Fruit fly (Drosophila melanogaster): ENCODE measurements around the gene CG32284.
A peak's percentile ranks its signal among the peaks of the same experiment; 100 is the strongest.

The CG32284 gene

DNA sequence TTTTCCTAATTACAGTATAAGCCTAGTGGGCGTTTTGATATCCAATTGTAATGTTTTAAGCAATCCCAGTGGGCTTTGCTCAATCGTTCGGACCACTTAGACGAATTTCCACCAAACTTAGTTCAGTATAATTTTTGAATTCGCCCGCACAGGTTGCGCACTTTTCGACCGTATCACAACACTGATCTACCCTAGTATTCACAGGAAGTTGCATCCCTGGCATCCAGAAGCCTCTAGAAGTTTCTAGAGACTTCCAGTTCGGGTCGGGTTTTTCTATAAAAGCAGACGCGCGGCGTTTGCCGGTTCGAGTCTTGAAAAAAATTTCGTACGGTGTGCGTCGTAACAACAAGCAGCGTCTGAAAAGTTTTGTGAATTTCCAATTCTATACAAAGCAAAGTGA lies 6.4 kb downstream of the CG32284 start, which contains the start of gene Hsp83 (continued):
- TF ChIP-seq mld (GFP tag; IDR thresholded peaks at IDR 0.05; ENCODE audit: partially characterized antibody) (no peak), da (GFP tag; optimal IDR thresholded peaks at IDR 0.05) (peak; percentile 88), Dek (tag; optimal IDR thresholded peaks at IDR 0.05) (peak; percentile 86), nerfin-2 (GFP tag; IDR thresholded peaks at IDR 0.05; ENCODE audit: partially characterized antibody) (no peak), Max (GFP tag; optimal IDR thresholded peaks at IDR 0.05) (peak; percentile 87), MESR4 (GFP tag; optimal IDR thresholded peaks at IDR 0.05) (peak; percentile 92), CG14014 (GFP tag; IDR thresholded peaks at IDR 0.05) (peak; percentile 90), Poxn (GFP tag; IDR thresholded peaks at IDR 0.05) (peak; percentile 40; the same call in 1 of the 2 replicates), CG3847 (GFP tag; IDR thresholded peaks at IDR 0.05) (peak; percentile 88), ci (GFP tag; IDR thresholded peaks at IDR 0.05) (peak; percentile 99), CG3281 (GFP tag; optimal IDR thresholded peaks at IDR 0.05) (peak; percentile 99), CG15269 (tag; optimal IDR thresholded peaks at IDR 0.05) (peak; percentile 95), Lim3 (GFP tag; IDR thresholded peaks at IDR 0.05) (0 out of 2 replicates have a peak, but pooled peaks have one; percentile 17), tgo (GFP tag; IDR thresholded peaks at IDR 0.05) (peak; percentile 85), CG11696 (GFP tag; IDR thresholded peaks at IDR 0.05) (peak; percentile 79), cad (GFP tag; optimal IDR thresholded peaks at IDR 0.05) (no peak), hth (optimal IDR thresholded peaks at IDR 0.05) (no peak), Side (GFP tag; optimal IDR thresholded peaks at IDR 0.05) (peak; percentile 98), CG12155 (GFP tag; optimal IDR thresholded peaks at IDR 0.05) (peak; percentile 74), CG9727 (GFP tag; optimal IDR thresholded peaks at IDR 0.05) (peak; percentile 95), CG18619 (GFP tag; optimal IDR thresholded peaks at IDR 0.05) (peak; percentile 98), CG1647 (GFP tag; optimal IDR thresholded peaks at IDR 0.05) (peak; percentile 93), CG6175 (GFP tag; IDR thresholded peaks at IDR 0.05) (peak; percentile 90), odd (GFP tag; optimal IDR thresholded peaks at IDR 0.05) (peak; percentile 99), peb (GFP tag; IDR thresholded peaks at IDR 0.05) (0 out of 2 replicates have a peak, but pooled peaks have one; percentile 62), Fer3 (tag; optimal IDR thresholded peaks at IDR 0.05) (peak; percentile 98), so (GFP tag; IDR thresholded peaks at IDR 0.05) (peak; percentile 95), nerfin-1 (tag; optimal IDR thresholded peaks at IDR 0.05) (peak; percentile 94), CG4617 (GFP tag; optimal IDR thresholded peaks at IDR 0.05; ENCODE audit: borderline replicate concordance) (peak; percentile 58), sr (GFP tag; IDR thresholded peaks at IDR 0.05) (peak; percentile 96), CG2129 (GFP tag; IDR thresholded peaks at IDR 0.05; ENCODE audit: partially characterized antibody) (no peak), gro (GFP tag; optimal IDR thresholded peaks at IDR 0.05) (peak; percentile 97), trem (tag; optimal IDR thresholded peaks at IDR 0.05) (peak; percentile 83), PHDP (tag; optimal IDR thresholded peaks at IDR 0.05) (peak; percentile 98), CG10654 (GFP tag; optimal IDR thresholded peaks at IDR 0.05) (peak; percentile 91), Bteb2 (GFP tag; optimal IDR thresholded peaks at IDR 0.05) (peak; percentile 90), CG3726 (GFP tag; IDR thresholded peaks at IDR 0.05) (peak; percentile 90), gem (tag; optimal IDR thresholded peaks at IDR 0.05) (peak; percentile 77), shn (GFP tag; optimal IDR thresholded peaks at IDR 0.05) (peak; percentile 95), CG31388 (GFP tag; optimal IDR thresholded peaks at IDR 0.05) (peak; percentile 58), CG8924 (tag; optimal IDR thresholded peaks at IDR 0.05) (peak; percentile 81), cas (GFP tag; IDR thresholded peaks at IDR 0.05) (peak; percentile 81; the same call in 1 of the 2 replicates), CG18599 (GFP tag; optimal IDR thresholded peaks at IDR 0.05) (peak; percentile 99), mirr (GFP tag; optimal IDR thresholded peaks at IDR 0.05) (peak; percentile 100), row (GFP tag; IDR thresholded peaks at IDR 0.05) (peak; percentile 10; the same call in 1 of the 3 replicates), dmrt11E (tag; optimal IDR thresholded peaks at IDR 0.05) (peak; percentile 81), CG16815 (GFP tag; optimal IDR thresholded peaks at IDR 0.05) (peak; percentile 79), CG14710 (tag; optimal IDR thresholded peaks at IDR 0.05) (peak; percentile 83), ap (GFP tag; IDR thresholded peaks at IDR 0.05) (peak; percentile 88), gsb-n (tag; optimal IDR thresholded peaks at IDR 0.05) (peak; percentile 85), CG4360 (GFP tag; IDR thresholded peaks at IDR 0.05) (peak; percentile 74)

Data from whole organism, embryonic.